Fruit fly (Drosophila melanogaster) whole organism: ENCODE results near the gene Afti.

ENCODE experiments used
- pan ChIP-seq: fragments of >200 bp; optimal IDR thresholded peaks from 2 replicates; lab custom pipeline; 2017
- psq ChIP-seq: fragments of >200 bp; optimal IDR thresholded peaks from 2 replicates; lab custom pipeline; 2017

DNA sequence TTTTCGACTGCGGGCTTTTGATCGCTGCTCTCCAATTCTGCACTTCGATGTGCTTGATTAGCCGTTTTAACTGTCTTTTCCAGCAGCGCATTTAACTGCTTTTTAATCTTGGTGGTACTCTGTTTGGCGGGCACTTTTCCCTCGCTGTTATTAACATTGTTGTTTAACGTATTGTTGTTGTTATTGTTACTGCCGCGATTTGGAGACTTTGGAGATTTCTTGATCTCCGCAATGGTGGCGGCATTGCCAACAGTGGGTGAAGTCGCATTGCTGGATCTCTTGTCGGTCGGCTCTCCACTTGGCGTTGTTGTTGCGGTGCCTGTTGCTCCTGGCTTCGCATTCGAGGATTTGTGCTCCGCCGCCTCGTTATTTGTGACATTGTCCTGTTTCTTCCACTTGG lies 4.2 kb upstream of the Afti start:
- TF ChIP-seq psq (lab: Kevin White, UChicago) (no peak), pan (no peak)
